Fruit fly (Drosophila melanogaster) S2 (cell line): ENCODE results near the gene rut.

Source experiments
- CG8478 ChIP-seq: fragments of >200 bp; optimal IDR thresholded peaks from 2 replicates; lab custom pipeline; 2018
- CTCF ChIP-seq, 2 experiments: fragments of >200 bp; optimal IDR thresholded peaks; 2 replicates each; lab custom pipeline; 2018

DNA sequence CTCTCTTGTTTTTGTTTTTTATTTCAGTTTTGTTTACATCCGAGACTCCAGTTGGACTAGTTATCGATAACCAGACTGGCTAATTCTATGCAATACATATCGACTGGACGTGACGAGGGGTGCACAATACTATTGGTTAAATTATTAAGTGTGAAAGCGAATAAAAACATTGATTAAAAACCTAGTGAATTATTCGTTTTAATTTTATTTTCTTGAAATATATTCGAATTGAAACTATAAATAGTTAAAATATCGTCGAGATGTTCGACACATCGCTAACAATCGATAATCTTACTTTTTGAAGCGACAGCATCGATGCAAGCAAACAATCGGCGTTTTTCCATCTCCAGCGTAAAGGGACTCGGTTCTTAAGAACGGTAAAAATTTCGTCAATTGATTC is 13.2 kb upstream of the rut start, which contains the start of the genes CG32590 and Flo2:
- TF ChIP-seq CTCF (optimal IDR thresholded peaks at IDR 0.05; lab: Kevin White, UChicago), result no peak
- no peak for TF ChIP-seq CG8478
